Worm (Caenorhabditis elegans) whole organism, L2 larva: ENCODE data around the gene grl-10.

Source experiments
- R02D3.7 ChIP-seq: fragments of 150-350 bp; optimal IDR thresholded peaks from 2 replicates; lab custom pipeline; 2014; ENCODE audit warnings: missing biosample characterization, missing genetic modification characterization
- lin-39 ChIP-seq: fragments of 150-350 bp; optimal IDR thresholded peaks from 2 replicates; lab custom pipeline; 2014; ENCODE audit warnings: missing biosample characterization, missing genetic modification reagents, missing genetic modification characterization
- mab-5 ChIP-seq: fragments of 150-350 bp; optimal IDR thresholded peaks from 2 replicates; lab custom pipeline; 2014; ENCODE audit warnings: missing biosample characterization, missing genetic modification characterization
- mdl-1 ChIP-seq, 2 experiments: fragments of 150-350 bp in 1 of 2; sonication (generic microtip) in 1 of 2; optimal IDR thresholded peaks; 2 replicates each; lab custom pipeline; 2017; ENCODE audit warnings: missing biosample characterization in 2 of 2, missing genetic modification characterization in 2 of 2
- nhr-237 ChIP-seq: fragments of 150-350 bp; optimal IDR thresholded peaks from 2 replicates; lab custom pipeline; 2014; ENCODE audit warnings: missing biosample characterization, missing genetic modification characterization
- unc-39 ChIP-seq: fragments of 150-350 bp; optimal IDR thresholded peaks from 2 replicates; lab custom pipeline; 2014; ENCODE audit warnings: missing biosample characterization, missing genetic modification characterization
- unc-55 ChIP-seq: fragments of 150-350 bp; sonication (generic microtip); optimal IDR thresholded peaks from 3 replicates; lab custom pipeline; 2014; ENCODE audit warnings: missing biosample characterization, missing genetic modification reagents, missing genetic modification characterization
- unc-62 ChIP-seq: fragments of 150-350 bp; optimal IDR thresholded peaks from 2 replicates; lab custom pipeline; 2014; ENCODE audit warnings: missing biosample characterization, missing genetic modification reagents, missing genetic modification characterization
- ztf-11 ChIP-seq: sonication (generic microtip); optimal IDR thresholded peaks from 2 replicates; lab custom pipeline; 2017; ENCODE audit warnings: missing biosample characterization, missing genetic modification characterization

- TF ChIP-seq ztf-11 (no peak), unc-55 (GFP tag; lab: Kevin White, UChicago) (peak; percentile 1), unc-62 (GFP tag; lab: Kevin White, UChicago) (no peak), mdl-1 (tag; optimal IDR thresholded peaks at IDR 0.05; lab: Kevin White, UChicago) (no peak), R02D3.7 (tag; lab: Kevin White, UChicago) (no peak), lin-39 (no peak), mab-5 (tag; lab: Kevin White, UChicago) (no peak), unc-39 (tag; lab: Kevin White, UChicago) (no peak), nhr-237 (tag; lab: Kevin White, UChicago) (no peak)
Observed at ce11 chrV:7745903-7746302, 28.4 kb upstream of the grl-10 start.
